Fruit fly (Drosophila melanogaster): ENCODE results near the gene capt.

The capt gene

dm6 chr2L:1121942-1122710, 35.9 kb downstream of the capt start:
- no peak for TF ChIP-seq CG2202 (tag; optimal IDR thresholded peaks at IDR 0.05)
- no peak for TF ChIP-seq CG6272 (GFP tag; IDR thresholded peaks at IDR 0.05)
- peak in 1 of 2 experiments; percentile 15 for TF ChIP-seq Hr51 (GFP tag; optimal IDR thresholded peaks at IDR 0.05)
- no peak for TF ChIP-seq CG6254 (GFP tag; optimal IDR thresholded peaks at IDR 0.05)
- TF ChIP-seq corto (GFP tag; optimal IDR thresholded peaks at IDR 0.05): no peak
- TF ChIP-seq CG8765 (GFP tag; IDR thresholded peaks at IDR 0.05): no peak
- no peak for TF ChIP-seq tio (GFP tag; optimal IDR thresholded peaks at IDR 0.05)
- peak; percentile 30 for TF ChIP-seq Sox100B (GFP tag; optimal IDR thresholded peaks at IDR 0.05)
- peak; percentile 22 for TF ChIP-seq Sox102F (GFP tag; optimal IDR thresholded peaks at IDR 0.05)
- TF ChIP-seq CG15269 (tag; optimal IDR thresholded peaks at IDR 0.05): no peak
- TF ChIP-seq CG3726 (GFP tag; IDR thresholded peaks at IDR 0.05): no peak
- peak; percentile 16 for TF ChIP-seq Blimp-1 (GFP tag; optimal IDR thresholded peaks at IDR 0.05)
- no peak for TF ChIP-seq Lhr (GFP tag; optimal IDR thresholded peaks at IDR 0.05)
- TF ChIP-seq ato (GFP tag; IDR thresholded peaks at IDR 0.05; ENCODE audit: partially characterized antibody): no peak
- peak; percentile 83 for TF ChIP-seq CG12769 (tag; optimal IDR thresholded peaks at IDR 0.05)
- no peak for TF ChIP-seq CG4282 (GFP tag; optimal IDR thresholded peaks at IDR 0.05)
- TF ChIP-seq Camta (GFP tag; optimal IDR thresholded peaks at IDR 0.05): no peak
- peak; percentile 38; the same call in 1 of the 2 replicates for TF ChIP-seq Xrp1 (GFP tag; IDR thresholded peaks at IDR 0.05)
- TF ChIP-seq CG3065 (GFP tag; optimal IDR thresholded peaks at IDR 0.05): no peak
- no peak for TF ChIP-seq CG4424 (GFP tag; optimal IDR thresholded peaks at IDR 0.05)
- TF ChIP-seq wdn (GFP tag; IDR thresholded peaks at IDR 0.05): no peak
- no peak for TF ChIP-seq peb (GFP tag; IDR thresholded peaks at IDR 0.05)
- peak; percentile 29 for TF ChIP-seq CG1603 (tag; optimal IDR thresholded peaks at IDR 0.05)
- no peak for TF ChIP-seq CG13624 (GFP tag; optimal IDR thresholded peaks at IDR 0.05)
- TF ChIP-seq CG2875 (GFP tag; optimal IDR thresholded peaks at IDR 0.05): peak; percentile 0
- TF ChIP-seq zen (tag; optimal IDR thresholded peaks at IDR 0.05): no peak
- TF ChIP-seq row (GFP tag; IDR thresholded peaks at IDR 0.05): no peak
- TF ChIP-seq wek (GFP tag; optimal IDR thresholded peaks at IDR 0.05): peak; percentile 25
- TF ChIP-seq oc (tag; optimal IDR thresholded peaks at IDR 0.05): peak; percentile 15
- 0 out of 2 replicates have a peak, but pooled peaks have one; percentile 4 for TF ChIP-seq CG17612 (GFP tag; IDR thresholded peaks at IDR 0.05)
- TF ChIP-seq CG17186 (GFP tag; optimal IDR thresholded peaks at IDR 0.05): no peak
- no peak for TF ChIP-seq CG33213 (GFP tag; optimal IDR thresholded peaks at IDR 0.05)
- TF ChIP-seq CG10565 (GFP tag; optimal IDR thresholded peaks at IDR 0.05): no peak
- TF ChIP-seq CG31388 (GFP tag; optimal IDR thresholded peaks at IDR 0.05): no peak
- TF ChIP-seq CG17568 (GFP tag; optimal IDR thresholded peaks at IDR 0.05): no peak
- no peak for TF ChIP-seq CG34376 (GFP tag; optimal IDR thresholded peaks at IDR 0.05)
- TF ChIP-seq B-H2 (GFP tag; optimal IDR thresholded peaks at IDR 0.05): no peak
- no peak for TF ChIP-seq gfzf (GFP tag; optimal IDR thresholded peaks at IDR 0.05)
- no peak for TF ChIP-seq gcm (GFP tag; optimal IDR thresholded peaks at IDR 0.05)
- no peak for TF ChIP-seq lmd (GFP tag; IDR thresholded peaks at IDR 0.05)
- no peak for TF ChIP-seq stc (GFP tag; IDR thresholded peaks at IDR 0.05)
- no peak for TF ChIP-seq Hr78 (GFP tag; optimal IDR thresholded peaks at IDR 0.05)
- TF ChIP-seq sug (tag; optimal IDR thresholded peaks at IDR 0.05): peak; percentile 9
- TF ChIP-seq phol (tag; optimal IDR thresholded peaks at IDR 0.05): no peak
- TF ChIP-seq CG13123 (GFP tag; optimal IDR thresholded peaks at IDR 0.05): no peak
- TF ChIP-seq CG10543 (GFP tag; optimal IDR thresholded peaks at IDR 0.05): peak; percentile 35
- no peak for TF ChIP-seq Mrtf (GFP tag; IDR thresholded peaks at IDR 0.05)
- no peak for TF ChIP-seq Doc3 (GFP tag; IDR thresholded peaks at IDR 0.05; ENCODE audit: partially characterized antibody)
